Worm (Caenorhabditis elegans): ENCODE data around the gene cyp-13A10.

cyp-13A10 gene

DNA sequence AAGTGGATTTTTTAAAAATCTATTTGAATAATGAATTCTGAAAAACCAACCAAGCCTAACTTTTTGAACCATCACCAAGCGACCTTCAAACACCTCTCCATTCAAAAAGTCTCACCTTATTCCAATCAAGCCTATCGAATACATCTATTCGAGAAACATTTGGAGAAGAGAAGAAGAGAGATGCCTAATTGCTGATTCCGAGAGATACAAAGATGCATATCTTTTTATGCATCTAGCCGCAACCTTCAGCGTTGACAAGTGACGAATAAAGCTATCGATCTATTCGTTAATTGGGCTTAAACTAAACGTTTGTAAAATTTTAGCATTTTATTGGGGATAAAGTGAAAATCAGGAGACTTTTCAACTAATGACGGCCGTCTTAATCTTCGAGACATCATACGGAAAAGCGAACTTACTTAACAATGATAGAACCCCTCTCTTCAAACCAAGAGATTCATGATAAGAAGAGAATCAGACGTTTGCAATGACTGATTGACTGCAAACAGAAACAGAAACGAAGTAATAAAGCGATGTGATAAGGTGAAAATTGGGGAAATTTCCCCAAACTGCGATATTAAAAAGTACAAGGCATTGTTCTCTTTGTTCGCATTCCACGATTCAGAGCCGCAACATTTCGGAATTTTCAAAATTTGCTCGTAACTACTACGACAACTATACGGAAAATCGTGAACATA is 17.6 kb downstream of the cyp-13A10 start:
- TF ChIP-seq lin-40 (tag; optimal IDR thresholded peaks at IDR 0.05) (no peak), snpc-4 (GFP tag; optimal IDR thresholded peaks at IDR 0.05) (no peak), snpc-4 (tag; optimal IDR thresholded peaks at IDR 0.05) (no peak), egl-44 (GFP tag; IDR thresholded peaks at IDR 0.05) (no peak), madf-6 (GFP tag; IDR thresholded peaks at IDR 0.05) (0 out of 2 replicates have a peak, but pooled peaks have one; percentile 31), nhr-80 (tag; optimal IDR thresholded peaks at IDR 0.05) (peak; percentile 50), mcd-1 (GFP tag; IDR thresholded peaks at IDR 0.05) (no peak), ceh-58 (GFP tag; IDR thresholded peaks at IDR 0.05) (no peak)

DNA sequence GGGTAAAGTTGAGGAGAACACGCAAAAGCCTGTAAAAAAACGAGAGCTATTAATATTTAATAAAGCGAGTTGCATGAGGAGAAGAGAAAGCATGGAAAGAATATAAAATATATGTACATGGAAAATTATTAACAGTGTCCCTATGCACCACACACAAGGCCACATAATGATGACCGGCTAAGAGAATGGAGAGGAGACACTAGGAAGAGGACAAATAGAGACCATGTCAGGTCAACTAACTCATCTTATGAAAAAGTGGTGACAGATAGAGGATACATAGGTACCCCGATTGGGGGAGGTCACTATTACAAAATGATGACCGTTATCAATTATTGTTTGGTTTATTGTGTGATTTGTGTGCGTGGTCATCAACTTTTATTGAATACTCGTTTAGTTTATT is 18.2 kb downstream of the cyp-13A10 start, which contains the start of gene fzr-1:
Gene fzr-1 (minus strand): TSS at position 29 of the 400 bp plus-strand sequence.
- TF ChIP-seq snpc-1.1 (tag; optimal IDR thresholded peaks at IDR 0.05; ENCODE audit: insufficient read depth): no peak

- TF ChIP-seq gei-17 (GFP tag; optimal IDR thresholded peaks at IDR 0.05) (no peak), T07F8.4 (tag; optimal IDR thresholded peaks at IDR 0.05) (no peak), attf-5 (GFP tag; optimal IDR thresholded peaks at IDR 0.05) (no peak), dpl-1 (GFP tag; optimal IDR thresholded peaks at IDR 0.05) (no peak), rcor-1 (GFP tag; IDR thresholded peaks at IDR 0.05) (no peak), let-526 (GFP tag; IDR thresholded peaks at IDR 0.05) (no peak), sdz-38 (tag; optimal IDR thresholded peaks at IDR 0.05) (no peak), aptf-3 (GFP tag; IDR thresholded peaks at IDR 0.05) (no peak), unc-62 (GFP tag; optimal IDR thresholded peaks at IDR 0.05) (no peak), rpc-1 (optimal IDR thresholded peaks at IDR 0.05) (no peak), rpc-1 (tag; optimal IDR thresholded peaks at IDR 0.05) (no peak), lsl-1 (GFP tag; optimal IDR thresholded peaks at IDR 0.05) (no peak), zfh-2 (GFP tag; conservative IDR thresholded peaks at IDR 0.05) (no peak), cebp-1 (GFP tag; IDR thresholded peaks at IDR 0.05) (no peak), cebp-1 (tag; optimal IDR thresholded peaks at IDR 0.05) (no peak), ztf-3 (GFP tag; optimal IDR thresholded peaks at IDR 0.05) (no peak), madf-6 (GFP tag; IDR thresholded peaks at IDR 0.05) (no peak), snpc-1.1 (tag; optimal IDR thresholded peaks at IDR 0.05; ENCODE audit: insufficient read depth) (no peak), K11D2.4 (GFP tag; IDR thresholded peaks at IDR 0.05) (no peak), ztf-6 (GFP tag; IDR thresholded peaks at IDR 0.05) (no peak), B0019.2 (GFP tag; conservative IDR thresholded peaks at IDR 0.05) (no peak)
Measured at ce11 chrII:9636300-9636699, 26.4 kb downstream of the cyp-13A10 start, which contains the start of gene ZK1307.7. Gene ZK1307.7 (plus strand): TSS chrII:9636600.

ce11 chrII:9633956-9634560 is 28.6 kb downstream of the cyp-13A10 start:
- TF ChIP-seq aptf-3 (GFP tag; IDR thresholded peaks at IDR 0.05): 0 out of 2 replicates have a peak, but pooled peaks have one; percentile 22
- peak; percentile 33; the same call in 1 of the 2 replicates for TF ChIP-seq dox-1 (GFP tag; IDR thresholded peaks at IDR 0.05)
- peak; percentile 14; the same call in 1 of the 2 replicates for TF ChIP-seq egrh-3 (GFP tag; IDR thresholded peaks at IDR 0.05)
- TF ChIP-seq hsf-1 (GFP tag; IDR thresholded peaks at IDR 0.05): peak; percentile 95
- peak; percentile 70; the same call in 1 of the 2 replicates for TF ChIP-seq madf-3 (GFP tag; IDR thresholded peaks at IDR 0.05)
- TF ChIP-seq F33H1.4 (GFP tag; IDR thresholded peaks at IDR 0.05): peak; percentile 60
- TF ChIP-seq D2030.7 (GFP tag; IDR thresholded peaks at IDR 0.05): peak; percentile 21; the same call in 1 of the 2 replicates
- peak; percentile 28 for TF ChIP-seq madf-6 (GFP tag; IDR thresholded peaks at IDR 0.05)

Measured in whole organism, young adult.